Worm (Caenorhabditis elegans): ENCODE results near the gene C51E3.10.

C51E3.10 gene

DNA sequence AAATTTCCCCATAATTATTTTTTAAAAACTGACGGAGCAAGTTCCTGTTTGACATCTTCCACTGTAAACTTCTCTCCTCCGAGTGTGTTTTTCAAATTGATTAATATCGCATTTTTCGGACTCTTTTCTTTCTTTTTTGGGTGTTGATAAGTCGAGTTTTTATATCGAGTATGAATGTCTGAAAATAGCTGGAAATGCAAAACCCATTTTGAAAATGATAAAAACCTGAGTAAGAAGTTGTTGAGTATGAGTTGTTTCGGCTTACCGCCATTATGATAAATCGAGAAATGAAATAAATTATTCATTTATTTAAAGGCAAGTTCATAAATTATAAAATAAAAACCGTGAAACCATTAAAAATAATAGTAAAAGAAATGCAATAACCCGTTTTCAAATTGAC is 24.8 kb upstream of the C51E3.10 start, which contains the start of gene ZK856.18:
ZK856.18 (minus strand) TSS at position 289 of the 400 bp plus-strand sequence.
- TF ChIP-seq zag-1 (tag; optimal IDR thresholded peaks at IDR 0.05) (no peak), ztf-4 (tag; optimal IDR thresholded peaks at IDR 0.05) (no peak), unc-62 (GFP tag; optimal IDR thresholded peaks at IDR 0.05) (no peak), elt-2 (tag; optimal IDR thresholded peaks at IDR 0.05) (no peak), ceh-9 (tag; optimal IDR thresholded peaks at IDR 0.05) (no peak), fkh-10 (GFP tag; optimal IDR thresholded peaks at IDR 0.05) (no peak), mdl-1 (tag; optimal IDR thresholded peaks at IDR 0.05) (no peak), nhr-23 (tag; optimal IDR thresholded peaks at IDR 0.05) (no peak), ztf-11 (tag; optimal IDR thresholded peaks at IDR 0.05) (no peak), nhr-77 (tag; optimal IDR thresholded peaks at IDR 0.05) (no peak), egl-27 (tag; optimal IDR thresholded peaks at IDR 0.05) (no peak), sea-2 (GFP tag; optimal IDR thresholded peaks at IDR 0.05) (no peak), unc-39 (tag; optimal IDR thresholded peaks at IDR 0.05) (no peak), ceh-28 (tag; optimal IDR thresholded peaks at IDR 0.05) (no peak), jun-1 (tag; optimal IDR thresholded peaks at IDR 0.05) (no peak), nhr-237 (tag; optimal IDR thresholded peaks at IDR 0.05) (no peak), snpc-4 (tag; optimal IDR thresholded peaks at IDR 0.05) (no peak)

DNA sequence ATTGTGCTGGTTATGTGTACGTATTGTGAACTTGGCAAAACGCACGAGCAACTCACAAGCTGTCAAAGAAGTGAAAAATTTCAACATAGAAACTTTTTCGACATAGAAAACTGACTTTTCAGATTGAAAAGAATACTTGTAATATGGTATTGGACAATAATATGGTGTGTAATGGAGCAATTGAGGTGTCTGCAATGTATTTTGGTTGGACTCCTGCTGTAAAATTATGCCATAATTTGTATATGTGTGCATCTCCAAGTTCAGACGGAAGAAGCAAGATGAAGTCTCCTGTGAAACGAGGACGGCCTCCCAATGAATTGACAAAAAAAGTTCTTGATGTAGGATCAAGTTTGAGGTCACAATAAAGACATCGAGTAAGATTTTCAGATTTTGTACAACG is 22.9 kb upstream of the C51E3.10 start:
- no peak for TF ChIP-seq nhr-76 (tag; optimal IDR thresholded peaks at IDR 0.05)
- no peak for TF ChIP-seq zag-1 (tag; optimal IDR thresholded peaks at IDR 0.05)
- no peak for TF ChIP-seq nhr-11 (tag; optimal IDR thresholded peaks at IDR 0.05)
- TF ChIP-seq fos-1 (tag; optimal IDR thresholded peaks at IDR 0.05), result no peak
- no peak for TF ChIP-seq ama-1 (optimal IDR thresholded peaks at IDR 0.05)
- no peak for TF ChIP-seq ceh-28 (tag; optimal IDR thresholded peaks at IDR 0.05)
- no peak for TF ChIP-seq ceh-82 (tag; optimal IDR thresholded peaks at IDR 0.05)
- TF ChIP-seq pqm-1 (tag; optimal IDR thresholded peaks at IDR 0.05), result no peak
- no peak for TF ChIP-seq R02D3.7 (tag; optimal IDR thresholded peaks at IDR 0.05)

DNA sequence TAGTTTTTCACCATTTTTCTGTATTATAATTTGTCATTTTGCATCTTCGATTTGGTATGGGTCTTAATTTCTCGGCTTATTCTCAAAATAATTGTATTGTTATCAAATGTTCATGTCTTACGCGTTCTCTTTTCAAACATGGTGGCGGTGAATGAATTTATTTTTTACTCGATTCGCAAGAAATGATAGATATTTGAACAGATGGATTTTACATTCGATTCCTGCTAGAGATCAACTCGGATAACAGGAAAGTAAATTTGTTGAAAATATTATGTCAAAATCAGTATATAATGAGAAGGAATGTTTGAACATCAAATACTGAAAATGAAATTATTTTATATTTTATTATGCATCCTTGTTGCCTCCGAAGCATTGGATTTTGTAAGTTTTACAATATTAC is 22.1 kb upstream of the C51E3.10 start, which contains the start of gene ZK856.4:
ZK856.4 (plus strand) TSS at position 301 of the 400 bp plus-strand sequence.
- TF ChIP-seq nhr-23 (tag; optimal IDR thresholded peaks at IDR 0.05), result no peak
- TF ChIP-seq ceh-28 (tag; optimal IDR thresholded peaks at IDR 0.05), result no peak
- no peak for TF ChIP-seq nhr-12 (tag; optimal IDR thresholded peaks at IDR 0.05)
- no peak for TF ChIP-seq zag-1 (tag; optimal IDR thresholded peaks at IDR 0.05)
- TF ChIP-seq nhr-11 (tag; optimal IDR thresholded peaks at IDR 0.05), result no peak
- no peak for TF ChIP-seq fkh-2 (tag; optimal IDR thresholded peaks at IDR 0.05)
- TF ChIP-seq nhr-67 (tag; optimal IDR thresholded peaks at IDR 0.05), result no peak
- no peak for TF ChIP-seq skn-1 (tag; optimal IDR thresholded peaks at IDR 0.05)
- no peak for TF ChIP-seq mml-1 (tag; optimal IDR thresholded peaks at IDR 0.05)
- no peak for TF ChIP-seq pqm-1 (tag; optimal IDR thresholded peaks at IDR 0.05)
- TF ChIP-seq nhr-237 (tag; optimal IDR thresholded peaks at IDR 0.05), result no peak
- TF ChIP-seq egl-27 (tag; optimal IDR thresholded peaks at IDR 0.05), result no peak
- TF ChIP-seq ztf-11 (tag; optimal IDR thresholded peaks at IDR 0.05), result no peak

DNA sequence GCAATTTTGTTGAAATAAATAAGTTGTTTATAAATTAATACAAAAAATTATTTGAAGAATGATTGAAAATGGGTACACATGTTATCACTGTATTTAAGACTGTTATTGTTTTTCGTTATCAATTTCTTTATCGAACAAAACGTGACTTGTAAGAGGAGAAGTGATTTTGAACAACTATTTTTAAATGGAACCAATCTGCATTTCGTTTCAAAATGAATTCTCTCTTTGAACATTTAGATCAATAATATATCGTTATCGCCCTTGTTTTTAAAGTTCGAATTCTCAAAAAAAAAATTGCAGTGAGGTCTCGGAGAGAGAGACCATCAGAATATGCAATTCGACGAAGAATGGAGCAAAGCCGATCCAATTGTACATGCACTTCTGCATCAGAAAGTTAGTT is 18.3 kb upstream of the C51E3.10 start, which contains the start of gene cul-5:
cul-5 (plus strand) TSS at position 301 of the 400 bp plus-strand sequence.
- no peak for TF ChIP-seq elt-1 (tag; optimal IDR thresholded peaks at IDR 0.05)
- TF ChIP-seq nhr-77 (tag; optimal IDR thresholded peaks at IDR 0.05), result no peak
- no peak for TF ChIP-seq sea-2 (GFP tag; optimal IDR thresholded peaks at IDR 0.05)
- no peak for TF ChIP-seq daf-12 (tag; optimal IDR thresholded peaks at IDR 0.05)
- no peak for TF ChIP-seq aly-2 (tag; optimal IDR thresholded peaks at IDR 0.05)
- no peak for TF ChIP-seq skn-1 (tag; optimal IDR thresholded peaks at IDR 0.05)
- no peak for TF ChIP-seq mdl-1 (tag; optimal IDR thresholded peaks at IDR 0.05)
- TF ChIP-seq elt-2 (tag; optimal IDR thresholded peaks at IDR 0.05), result peak; percentile 28
- no peak for TF ChIP-seq fkh-10 (GFP tag; optimal IDR thresholded peaks at IDR 0.05)
- TF ChIP-seq ama-1 (optimal IDR thresholded peaks at IDR 0.05), result no peak
- TF ChIP-seq ceh-16 (tag; optimal IDR thresholded peaks at IDR 0.05), result no peak
- no peak for TF ChIP-seq mml-1 (tag; optimal IDR thresholded peaks at IDR 0.05)
- no peak for TF ChIP-seq lin-39 (tag; optimal IDR thresholded peaks at IDR 0.05)
- TF ChIP-seq nhr-28 (tag; optimal IDR thresholded peaks at IDR 0.05), result no peak
- no peak for TF ChIP-seq ceh-9 (tag; optimal IDR thresholded peaks at IDR 0.05)
- TF ChIP-seq jun-1 (tag; optimal IDR thresholded peaks at IDR 0.05), result no peak
- TF ChIP-seq nhr-76 (tag; optimal IDR thresholded peaks at IDR 0.05), result no peak
- no peak for TF ChIP-seq egl-27 (tag; optimal IDR thresholded peaks at IDR 0.05)
- no peak for TF ChIP-seq fos-1 (tag; optimal IDR thresholded peaks at IDR 0.05)
- TF ChIP-seq nhr-25 (tag; optimal IDR thresholded peaks at IDR 0.05), result no peak
- TF ChIP-seq ztf-4 (tag; optimal IDR thresholded peaks at IDR 0.05), result no peak
- peak; percentile 35 for TF ChIP-seq pqm-1 (tag; optimal IDR thresholded peaks at IDR 0.05)
- TF ChIP-seq elt-3 (tag; optimal IDR thresholded peaks at IDR 0.05), result no peak
- peak; percentile 29 for TF ChIP-seq pha-4 (tag; optimal IDR thresholded peaks at IDR 0.05)
- TF ChIP-seq lsy-12 (tag; optimal IDR thresholded peaks at IDR 0.05), result no peak
